Worm (Caenorhabditis elegans) whole organism, late embryonic: Measurements from ENCODE around the gene skr-20.

ENCODE experiments used
- C08G9.2 ChIP-seq: sonication (generic microtip); optimal IDR thresholded peaks from 2 replicates; lab custom pipeline; 2016; ENCODE audit warnings: mild to moderate bottlenecking, missing genetic modification characterization, moderate library complexity, missing compliant biosample characterization
- K09A11.1 ChIP-seq: sonication (generic microtip); optimal IDR thresholded peaks from 2 replicates; lab custom pipeline; 2017; ENCODE audit warnings: antibody characterized with exemption, mild to moderate bottlenecking, missing genetic modification characterization, missing compliant biosample characterization; ENCODE audit not compliant: insufficient read depth
- T23F11.4 ChIP-seq: fragments of 200-800 bp; sonication (Bioruptor generic); optimal IDR thresholded peaks from 2 replicates; lab custom pipeline; 2018; ENCODE audit warnings: mild to moderate bottlenecking, missing genetic modification characterization, missing compliant biosample characterization
- Y22D7AL.16 ChIP-seq: sonication (generic microtip); optimal IDR thresholded peaks from 2 replicates; lab custom pipeline; 2016; ENCODE audit warnings: missing genetic modification characterization, missing compliant biosample characterization
- ahr-1 ChIP-seq: sonication (generic microtip); optimal IDR thresholded peaks from 2 replicates; lab custom pipeline; 2016; ENCODE audit warnings: missing genetic modification characterization, missing compliant biosample characterization
- ama-1 ChIP-seq: fragments of 150-350 bp; optimal IDR thresholded peaks from 2 replicates; lab custom pipeline; 2014
- ceh-14 ChIP-seq: sonication (generic microtip); optimal IDR thresholded peaks from 2 replicates; lab custom pipeline; 2016; ENCODE audit warnings: missing genotype, missing genetic modification characterization, missing compliant biosample characterization
- ceh-18 ChIP-seq: sonication (generic microtip); optimal IDR thresholded peaks from 2 replicates; lab custom pipeline; 2016; ENCODE audit warnings: missing genetic modification characterization, missing compliant biosample characterization
- ceh-19 ChIP-seq: fragments of 200-800 bp; sonication (Bioruptor generic); optimal IDR thresholded peaks from 2 replicates; lab custom pipeline; 2018; ENCODE audit warnings: mild to moderate bottlenecking, missing genetic modification characterization, missing compliant biosample characterization
- ceh-22 ChIP-seq: sonication (generic microtip); optimal IDR thresholded peaks from 2 replicates; lab custom pipeline; 2017; ENCODE audit warnings: missing biosample characterization, missing genetic modification characterization
- ceh-31 ChIP-seq: sonication (generic microtip); optimal IDR thresholded peaks from 2 replicates; lab custom pipeline; 2016; ENCODE audit warnings: missing genetic modification characterization, missing compliant biosample characterization
- ceh-45 ChIP-seq: fragments of 200-800 bp; sonication (Bioruptor generic); IDR thresholded peaks from 2 replicates; pipeline ENCODE4 v1.3.6; 2022; ENCODE audit warnings: missing genetic modification reagents, missing genetic modification characterization, missing compliant biosample characterization
- ceh-48 ChIP-seq: sonication (generic microtip); optimal IDR thresholded peaks from 2 replicates; lab custom pipeline; 2016; ENCODE audit warnings: missing genetic modification characterization, inconsistent platforms, missing compliant biosample characterization
- ceh-6 ChIP-seq: fragments of 200-800 bp; sonication (Bioruptor generic); optimal IDR thresholded peaks from 2 replicates; lab custom pipeline; 2018; ENCODE audit warnings: mild to moderate bottlenecking, missing genetic modification characterization, missing compliant biosample characterization
- che-1 ChIP-seq: sonication (generic microtip); optimal IDR thresholded peaks from 2 replicates; lab custom pipeline; 2016; ENCODE audit warnings: mild to moderate bottlenecking, missing genetic modification characterization, missing compliant biosample characterization
- dmd-4 ChIP-seq: sonication (generic microtip); optimal IDR thresholded peaks from 2 replicates; lab custom pipeline; 2016; ENCODE audit warnings: borderline replicate concordance, missing genetic modification characterization, missing compliant biosample characterization
- dve-1 ChIP-seq: sonication (generic microtip); optimal IDR thresholded peaks from 2 replicates; lab custom pipeline; 2017; ENCODE audit warnings: antibody characterized with exemption, mild to moderate bottlenecking, missing genetic modification characterization, missing compliant biosample characterization
- elt-2 ChIP-seq: sonication (generic microtip); optimal IDR thresholded peaks from 2 replicates; lab custom pipeline; 2016; ENCODE audit warnings: missing genetic modification reagents, missing genetic modification characterization, missing compliant biosample characterization
- fax-1 ChIP-seq: sonication (generic microtip); optimal IDR thresholded peaks from 2 replicates; lab custom pipeline; 2016; ENCODE audit warnings: missing genotype, missing genetic modification characterization, missing compliant biosample characterization
- fkh-10 ChIP-seq: fragments of 150-350 bp; optimal IDR thresholded peaks from 2 replicates; lab custom pipeline; 2014; ENCODE audit warnings: missing biosample characterization, missing genetic modification reagents, missing genetic modification characterization
- hlh-15 ChIP-seq: sonication (generic microtip); optimal IDR thresholded peaks from 2 replicates; lab custom pipeline; 2016; ENCODE audit warnings: missing genetic modification characterization, missing compliant biosample characterization
- hlh-30 ChIP-seq: sonication (generic microtip); optimal IDR thresholded peaks from 2 replicates; lab custom pipeline; 2017; ENCODE audit warnings: antibody characterized with exemption, missing genetic modification characterization, missing compliant biosample characterization; ENCODE audit not compliant: insufficient read depth
- hlh-6 ChIP-seq: sonication (generic microtip); optimal IDR thresholded peaks from 2 replicates; lab custom pipeline; 2016; ENCODE audit warnings: missing genotype, missing genetic modification characterization, missing compliant biosample characterization
- madf-2 ChIP-seq: sonication (generic microtip); optimal IDR thresholded peaks from 2 replicates; lab custom pipeline; 2017; ENCODE audit warnings: missing genetic modification characterization, missing compliant biosample characterization
- mec-3 ChIP-seq: sonication (generic microtip); optimal IDR thresholded peaks from 2 replicates; lab custom pipeline; 2016; ENCODE audit warnings: borderline replicate concordance, missing genetic modification characterization, missing compliant biosample characterization
- nfya-1 ChIP-seq: sonication (generic microtip); optimal IDR thresholded peaks from 2 replicates; lab custom pipeline; 2017; ENCODE audit warnings: missing genetic modification characterization, mild to moderate bottlenecking, missing compliant biosample characterization, antibody characterized with exemption, moderate library complexity
- nhr-11 ChIP-seq: fragments of 150-350 bp; optimal IDR thresholded peaks from 2 replicates; lab custom pipeline; 2014; ENCODE audit warnings: missing biosample characterization, missing genetic modification characterization
- pag-3 ChIP-seq: sonication (generic microtip); optimal IDR thresholded peaks from 2 replicates; lab custom pipeline; 2016; ENCODE audit warnings: missing compliant biosample characterization, missing genetic modification characterization, borderline replicate concordance
- pqm-1 ChIP-seq: sonication (generic microtip); optimal IDR thresholded peaks from 2 replicates; lab custom pipeline; 2016; ENCODE audit warnings: missing genetic modification characterization, missing compliant biosample characterization
- ref-2 ChIP-seq: sonication (generic microtip); optimal IDR thresholded peaks from 2 replicates; lab custom pipeline; 2016; ENCODE audit warnings: missing genetic modification characterization, missing compliant biosample characterization
- rnt-1 ChIP-seq: sonication (generic microtip); optimal IDR thresholded peaks from 2 replicates; lab custom pipeline; 2016; ENCODE audit warnings: missing genetic modification characterization, missing compliant biosample characterization
- sox-2 ChIP-seq: fragments of 200-800 bp; sonication (Bioruptor generic); IDR thresholded peaks from 2 replicates; pipeline ENCODE4 v1.3.6; 2022; ENCODE audit warnings: missing genetic modification reagents, missing genetic modification characterization, missing compliant biosample characterization
- sox-4 ChIP-seq: sonication (generic microtip); optimal IDR thresholded peaks from 2 replicates; lab custom pipeline; 2017; ENCODE audit warnings: mild to moderate bottlenecking, missing genetic modification characterization, inconsistent platforms, missing compliant biosample characterization
- tbx-2 ChIP-seq: sonication (generic microtip); optimal IDR thresholded peaks from 2 replicates; lab custom pipeline; 2016; ENCODE audit warnings: missing genetic modification characterization, missing compliant biosample characterization
- ttx-3 ChIP-seq: sonication (generic microtip); optimal IDR thresholded peaks from 2 replicates; lab custom pipeline; 2016; ENCODE audit warnings: missing genetic modification reagents, missing genetic modification characterization, missing compliant biosample characterization
- unc-42 ChIP-seq: sonication (generic microtip); optimal IDR thresholded peaks from 2 replicates; lab custom pipeline; 2016; ENCODE audit warnings: missing genotype, missing genetic modification characterization, missing compliant biosample characterization
- unc-86 ChIP-seq: sonication (generic microtip); optimal IDR thresholded peaks from 2 replicates; lab custom pipeline; 2016; ENCODE audit warnings: missing genetic modification characterization, missing compliant biosample characterization
- zip-5 ChIP-seq: sonication (generic microtip); optimal IDR thresholded peaks from 2 replicates; lab custom pipeline; 2016; ENCODE audit warnings: missing genetic modification characterization, missing compliant biosample characterization

The skr-20 gene

DNA sequence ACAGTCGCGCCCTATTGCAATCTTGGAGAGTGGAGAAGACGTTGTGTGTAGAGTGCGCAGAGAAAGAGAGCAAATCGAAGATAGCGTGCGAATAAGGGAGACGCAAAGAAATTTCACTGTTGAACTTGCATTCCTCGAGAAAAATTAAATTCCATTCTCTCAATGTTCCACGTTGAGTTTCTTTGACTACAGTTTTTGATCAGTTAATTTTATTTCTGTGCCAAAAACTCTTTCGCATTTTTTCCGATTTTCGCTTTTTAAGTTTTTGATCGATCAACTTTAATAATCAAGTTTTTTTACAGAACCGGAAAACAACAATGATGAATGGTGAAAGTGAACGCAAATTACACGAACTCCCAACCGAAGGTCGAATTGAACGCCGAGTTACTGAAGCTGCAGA, 13.8 kb upstream of the skr-20 start, which contains the start of gene K08H2.3:
K08H2.3 (plus strand) TSS at position 301 of the 400 bp plus-strand sequence.
- TF ChIP-seq hlh-30 (tag; lab: Kevin White, UChicago) (no peak), hlh-6 (no peak), ama-1 (lab: Kevin White, UChicago) (no peak), pqm-1 (tag; lab: Kevin White, UChicago) (no peak), ref-2 (tag; lab: Kevin White, UChicago) (no peak), T23F11.4 (GFP tag; lab: Kevin White, UChicago) (no peak)

ce11 chrX:13234879-13235278, 11.5 kb upstream of the skr-20 start, which contains the start of gene K08H2.2:
K08H2.2 (minus strand) TSS chrX:13234979.
- TF ChIP-seq ref-2 (tag; lab: Kevin White, UChicago) = no peak

DNA sequence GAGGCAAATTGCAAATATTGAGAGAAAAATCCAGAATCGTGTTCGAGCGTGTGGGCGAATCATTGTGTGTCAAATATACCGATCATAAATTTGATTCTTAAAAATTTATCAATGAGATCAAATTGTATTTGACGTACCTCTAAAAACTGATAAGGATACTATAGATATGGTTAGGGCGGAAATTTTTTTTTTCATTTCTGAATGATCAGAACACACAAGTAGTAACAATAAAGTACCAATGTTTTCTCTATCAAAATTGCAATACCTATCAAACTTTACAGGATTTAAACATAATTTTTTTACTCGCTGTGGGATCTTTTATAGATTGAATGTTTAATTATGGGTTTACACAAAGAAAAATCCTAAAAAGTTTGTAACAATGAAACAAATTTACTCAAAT, 8.9 kb upstream of the skr-20 start, which contains the start of gene bgnt-1.5:
bgnt-1.5 (minus strand) TSS at position 101 of the 400 bp plus-strand sequence.
- TF ChIP-seq hlh-15 (tag; lab: Kevin White, UChicago) (no peak), fkh-10 (no peak), elt-2 (no peak), ceh-6 (GFP tag; lab: Kevin White, UChicago) (no peak), zip-5 (no peak), nfya-1 (tag; lab: Kevin White, UChicago) (no peak), sox-2 (no peak), Y22D7AL.16 (tag; lab: Kevin White, UChicago) (no peak), fax-1 (no peak), dmd-4 (tag; lab: Kevin White, UChicago) (no peak), nhr-11 (tag; lab: Kevin White, UChicago) (no peak), ama-1 (lab: Kevin White, UChicago) (no peak), mec-3 (tag; lab: Kevin White, UChicago) (no peak), ceh-45 (no peak), ceh-19 (GFP tag; lab: Kevin White, UChicago) (no peak)
- TF ChIP-seq, all 69 proteins: peak for 0

DNA sequence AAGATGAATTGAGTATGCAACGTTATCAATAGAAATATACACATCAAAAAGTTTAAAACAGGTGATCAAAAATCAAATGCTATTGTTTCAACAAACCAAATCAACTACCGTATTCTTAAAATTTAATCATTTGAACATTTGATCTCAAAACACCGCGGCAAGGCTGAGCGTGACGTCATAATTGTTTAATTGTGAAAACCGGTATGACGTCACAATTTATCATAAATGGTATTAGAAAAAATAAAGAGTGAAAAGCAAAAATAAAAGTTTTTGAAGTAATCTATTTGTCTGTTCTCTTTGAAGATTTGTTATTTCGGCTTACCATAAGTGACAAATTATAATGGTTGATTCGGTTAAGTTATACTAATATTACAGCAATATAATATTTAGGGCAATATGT, 4.4 kb upstream of the skr-20 start:
- TF ChIP-seq ceh-18 (tag; lab: Kevin White, UChicago) = no peak
- TF ChIP-seq sox-4 (tag; lab: Kevin White, UChicago) = no peak
- no peak for TF ChIP-seq pag-3 (tag; lab: Kevin White, UChicago)
- no peak for TF ChIP-seq ttx-3 (tag; lab: Kevin White, UChicago)
- TF ChIP-seq C08G9.2 = no peak
- no peak for TF ChIP-seq dve-1 (tag; lab: Kevin White, UChicago)
- TF ChIP-seq ceh-31 (tag; lab: Kevin White, UChicago) = no peak
- TF ChIP-seq ceh-14 (tag; lab: Kevin White, UChicago) = no peak
- no peak for TF ChIP-seq hlh-30 (tag; lab: Kevin White, UChicago)
- TF ChIP-seq ceh-22 (tag; lab: Kevin White, UChicago) = no peak
- TF ChIP-seq madf-2 (tag; lab: Kevin White, UChicago) = no peak
- no peak for TF ChIP-seq rnt-1 (tag; lab: Kevin White, UChicago)
- no peak for TF ChIP-seq unc-86 (tag; lab: Kevin White, UChicago)
- TF ChIP-seq nhr-11 (tag; lab: Kevin White, UChicago) = no peak
- TF ChIP-seq ama-1 (lab: Kevin White, UChicago) = no peak
- TF ChIP-seq che-1 (tag; lab: Kevin White, UChicago) = no peak

ce11 chrX:13226614-13227096, 3.3 kb upstream of the skr-20 start, which contains the start of gene skr-21:
skr-21 (minus strand) TSS chrX:13226664.
- TF ChIP-seq unc-42 (tag; lab: Kevin White, UChicago) (no peak), tbx-2 (tag; lab: Kevin White, UChicago) (peak; percentile 40), elt-2 (peak; percentile 35), ceh-31 (tag; lab: Kevin White, UChicago) (peak; percentile 9), K09A11.1 (tag; lab: Kevin White, UChicago) (no peak), nfya-1 (tag; lab: Kevin White, UChicago) (peak; percentile 45), ahr-1 (tag; lab: Kevin White, UChicago) (no peak), ceh-48 (tag; lab: Kevin White, UChicago) (peak; percentile 73), che-1 (tag; lab: Kevin White, UChicago) (no peak), sox-2 (peak; percentile 45)
